Worm (Caenorhabditis elegans): ENCODE measurements around the gene F18C5.10.
A peak's percentile ranks its signal among the peaks of the same experiment; 100 is the strongest.

The F18C5.10 gene

DNA sequence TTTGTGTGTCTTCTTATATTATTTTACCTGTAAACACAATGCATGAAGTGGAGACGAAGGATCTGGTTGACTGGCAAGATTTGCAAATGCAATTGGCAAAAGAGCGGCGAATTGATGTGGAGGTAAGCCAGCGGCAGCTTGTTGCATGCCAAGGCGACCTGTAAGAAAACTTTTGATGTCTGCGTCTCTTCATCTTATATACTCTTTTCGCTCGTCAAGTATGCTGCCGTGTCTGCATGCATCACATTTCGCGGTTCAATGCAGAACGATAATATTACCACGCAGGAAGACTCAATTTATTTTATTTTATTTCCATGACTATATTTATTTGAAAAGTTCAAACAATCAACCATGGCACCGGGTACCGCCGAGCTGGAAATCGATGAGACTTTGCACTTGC, 39.7 kb upstream of the F18C5.10 start, which contains the start of gene vps-33.2 (continued):
- TF ChIP-seq ZK546.5 (tag; optimal IDR thresholded peaks at IDR 0.05) = no peak
- TF ChIP-seq mab-5 (tag; optimal IDR thresholded peaks at IDR 0.05) = no peak
- TF ChIP-seq mdl-1 (tag; optimal IDR thresholded peaks at IDR 0.05) = no peak
- no peak for TF ChIP-seq ztf-11 (tag; optimal IDR thresholded peaks at IDR 0.05)
- TF ChIP-seq nhr-6 (tag; optimal IDR thresholded peaks at IDR 0.05) = no peak
- TF ChIP-seq elt-1 (tag; optimal IDR thresholded peaks at IDR 0.05) = no peak
- no peak for TF ChIP-seq aly-2 (tag; optimal IDR thresholded peaks at IDR 0.05)
- peak; percentile 59 for TF ChIP-seq C34F6.9 (tag; optimal IDR thresholded peaks at IDR 0.05)
- no peak for TF ChIP-seq nhr-23 (tag; optimal IDR thresholded peaks at IDR 0.05)
- TF ChIP-seq nhr-21 (tag; optimal IDR thresholded peaks at IDR 0.05) = no peak
- TF ChIP-seq lin-13 (GFP tag; optimal IDR thresholded peaks at IDR 0.05) = no peak
- TF ChIP-seq peb-1 (tag; optimal IDR thresholded peaks at IDR 0.05) = no peak
- TF ChIP-seq dmd-4 (tag; optimal IDR thresholded peaks at IDR 0.05) = no peak
- TF ChIP-seq sma-9 (GFP tag; optimal IDR thresholded peaks at IDR 0.05) = peak; percentile 58
- no peak for TF ChIP-seq sma-9 (tag; optimal IDR thresholded peaks at IDR 0.05)
- TF ChIP-seq F13H6.1 (tag; optimal IDR thresholded peaks at IDR 0.05) = peak; percentile 46
- no peak for TF ChIP-seq egl-27 (tag; optimal IDR thresholded peaks at IDR 0.05)
- TF ChIP-seq nhr-11 (tag; optimal IDR thresholded peaks at IDR 0.05) = no peak
- no peak for TF ChIP-seq unc-39 (tag; optimal IDR thresholded peaks at IDR 0.05)

DNA sequence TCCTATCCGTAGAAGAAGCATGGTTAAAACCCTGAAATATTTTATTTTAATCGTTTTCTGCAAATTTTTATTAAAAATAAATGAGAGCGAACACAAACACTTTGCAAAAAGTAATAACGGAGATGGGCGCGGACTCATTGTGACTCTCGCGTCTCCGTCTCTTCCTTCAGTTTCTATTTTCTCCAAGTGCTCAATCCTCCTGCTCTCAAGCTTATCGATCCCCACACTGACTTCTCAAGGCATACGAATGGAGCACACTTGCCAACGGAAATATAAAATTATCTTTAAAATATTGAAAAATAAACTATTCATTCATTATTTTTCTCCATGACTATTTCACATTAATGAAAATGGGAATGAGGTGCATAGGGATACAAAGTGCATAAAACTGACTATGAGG, 36.8 kb upstream of the F18C5.10 start, which contains the start of gene dnj-8:
Gene dnj-8, minus strand, starts transcription at position 31 of the 400 bp plus-strand sequence.
- TF ChIP-seq C34F6.9 (tag; optimal IDR thresholded peaks at IDR 0.05) = peak; percentile 60
- TF ChIP-seq nhr-23 (tag; optimal IDR thresholded peaks at IDR 0.05) = no peak
- TF ChIP-seq lsy-2 (tag; optimal IDR thresholded peaks at IDR 0.05) = peak in 1 of 2 experiments; percentile 6
- peak; percentile 54 for TF ChIP-seq unc-55 (GFP tag; optimal IDR thresholded peaks at IDR 0.05)

DNA sequence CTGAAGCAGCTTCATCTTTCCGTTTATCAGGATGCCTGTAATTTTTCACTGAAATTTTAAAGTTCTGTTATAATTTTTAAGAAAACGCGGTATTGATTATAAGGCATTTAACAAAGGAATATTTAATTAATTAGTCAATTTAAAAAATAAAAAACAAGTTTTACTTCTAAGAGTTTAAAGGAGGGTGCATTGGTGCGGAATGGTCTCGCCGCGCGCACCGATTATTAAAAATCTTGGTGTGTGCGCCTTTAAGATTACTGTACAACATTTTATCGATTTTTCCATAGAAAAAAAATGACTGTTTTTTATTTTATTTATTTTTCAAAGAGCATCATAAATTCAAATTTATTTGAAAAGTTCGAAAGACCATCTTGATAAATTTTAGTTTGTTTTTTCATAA, 36.3 kb upstream of the F18C5.10 start:
- TF ChIP-seq ama-1 (optimal IDR thresholded peaks at IDR 0.05) (no peak), nhr-6 (tag; optimal IDR thresholded peaks at IDR 0.05) (no peak), ceh-16 (tag; optimal IDR thresholded peaks at IDR 0.05) (no peak), dmd-4 (tag; optimal IDR thresholded peaks at IDR 0.05) (no peak), snpc-4 (tag; optimal IDR thresholded peaks at IDR 0.05) (no peak), nhr-237 (tag; optimal IDR thresholded peaks at IDR 0.05) (no peak), nhr-21 (tag; optimal IDR thresholded peaks at IDR 0.05) (no peak)

DNA sequence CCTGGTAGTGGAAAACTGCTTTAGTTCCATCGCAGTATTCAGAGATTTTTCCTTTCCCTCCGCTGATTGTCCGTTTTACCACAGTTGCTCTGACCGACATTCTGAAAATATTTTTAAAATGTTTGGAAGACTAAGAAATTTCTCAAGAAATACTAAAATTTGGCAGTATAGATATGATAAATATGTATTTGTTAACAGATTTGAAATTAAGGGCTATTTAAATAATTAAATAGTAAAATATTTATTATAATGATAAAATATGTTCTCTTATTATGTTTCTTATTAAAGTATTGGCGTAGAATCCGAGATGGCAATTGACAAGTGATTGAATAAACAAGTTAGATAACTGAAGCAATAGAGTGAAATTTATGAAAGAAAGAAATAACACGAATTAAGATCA, 32.9 kb upstream of the F18C5.10 start, which contains the start of gene aipr-1:
Gene aipr-1, minus strand, starts transcription at position 101 of the 400 bp plus-strand sequence.
- no peak for TF ChIP-seq nhr-12 (tag; optimal IDR thresholded peaks at IDR 0.05)
- no peak for TF ChIP-seq nhr-10 (tag; optimal IDR thresholded peaks at IDR 0.05)
- TF ChIP-seq nhr-11 (tag; optimal IDR thresholded peaks at IDR 0.05) = no peak
- TF ChIP-seq F13H6.1 (tag; optimal IDR thresholded peaks at IDR 0.05) = no peak
- TF ChIP-seq nhr-23 (tag; optimal IDR thresholded peaks at IDR 0.05) = no peak

DNA sequence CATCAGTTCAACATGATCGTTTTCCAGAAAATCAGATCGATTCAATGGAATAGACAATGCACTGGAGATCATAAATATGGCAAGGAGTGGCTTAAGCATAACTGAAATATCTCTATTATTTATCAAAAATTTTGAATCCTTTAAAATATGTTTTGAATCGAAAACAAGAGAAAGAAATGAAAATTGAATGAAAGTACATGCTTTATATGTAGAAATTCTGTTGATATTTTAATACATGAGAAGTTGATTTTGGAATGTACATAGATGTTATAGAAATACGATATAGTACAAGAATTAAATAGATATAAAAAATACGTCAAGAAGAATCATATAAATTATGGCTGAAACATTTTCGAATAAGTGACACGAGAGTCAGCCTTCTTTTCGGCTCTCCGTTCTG, 31.0 kb upstream of the F18C5.10 start, which contains the start of gene C56C10.9:
Gene C56C10.9, minus strand, starts transcription at position 101 of the 400 bp plus-strand sequence.
- TF ChIP-seq alr-1 (tag; optimal IDR thresholded peaks at IDR 0.05) = no peak
- TF ChIP-seq lsy-2 (tag; optimal IDR thresholded peaks at IDR 0.05) = no peak
- TF ChIP-seq snpc-4 (tag; optimal IDR thresholded peaks at IDR 0.05) = no peak

DNA sequence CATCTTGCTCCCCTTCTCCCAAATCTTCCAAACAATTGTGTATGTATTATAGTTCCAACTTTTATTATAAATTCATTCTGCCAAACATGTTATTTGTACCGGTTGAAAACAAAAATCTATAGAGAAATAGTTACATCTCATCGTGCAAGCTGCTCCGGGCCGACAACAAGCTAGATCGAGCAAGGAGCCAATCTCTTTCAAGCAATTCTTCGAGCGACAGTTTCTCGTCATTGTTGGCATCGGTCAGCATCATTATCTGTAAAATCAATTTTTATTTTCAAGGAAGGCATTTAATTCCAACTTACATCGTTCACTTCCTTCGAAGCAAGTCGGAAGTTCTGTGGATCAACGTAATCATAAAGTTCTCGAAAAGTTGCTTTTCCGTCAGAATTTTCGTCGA, 29.8 kb upstream of the F18C5.10 start:
- no peak for TF ChIP-seq lin-39 (tag; optimal IDR thresholded peaks at IDR 0.05)
- TF ChIP-seq nhr-21 (tag; optimal IDR thresholded peaks at IDR 0.05) = no peak
- no peak for TF ChIP-seq snpc-4 (tag; optimal IDR thresholded peaks at IDR 0.05)
- TF ChIP-seq sma-3 (GFP tag; optimal IDR thresholded peaks at IDR 0.05) = no peak
- no peak for TF ChIP-seq nhr-11 (tag; optimal IDR thresholded peaks at IDR 0.05)

DNA sequence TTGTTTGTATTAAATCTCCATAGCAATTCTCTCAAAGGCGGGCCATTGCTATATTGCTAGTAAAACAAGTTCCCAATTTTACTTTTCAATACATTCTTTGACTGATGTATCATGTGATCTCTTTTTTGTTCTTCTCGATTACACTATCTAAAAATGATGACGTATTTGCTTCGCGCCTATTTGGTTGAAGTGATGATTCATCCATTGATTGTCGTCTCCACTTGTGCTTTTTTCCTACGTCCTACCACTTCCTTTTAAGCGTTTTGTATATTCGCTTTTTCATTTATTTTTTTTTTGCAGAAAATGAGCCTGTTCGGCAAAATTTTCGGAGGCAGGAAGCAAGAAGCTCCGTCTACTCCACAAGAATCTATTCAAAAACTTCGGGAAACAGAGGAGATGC, 28.2 kb upstream of the F18C5.10 start, which contains the start of gene vps-32.1:
Gene vps-32.1, plus strand, starts transcription at position 301 of the 400 bp plus-strand sequence.
- TF ChIP-seq ceh-82 (tag; optimal IDR thresholded peaks at IDR 0.05) (no peak), mbf-1 (tag; optimal IDR thresholded peaks at IDR 0.05) (no peak), blmp-1 (tag; optimal IDR thresholded peaks at IDR 0.05; ENCODE audit: insufficient read depth) (peak; percentile 25), snpc-4 (tag; optimal IDR thresholded peaks at IDR 0.05) (no peak), sma-9 (GFP tag; optimal IDR thresholded peaks at IDR 0.05) (peak; percentile 48), sma-9 (tag; optimal IDR thresholded peaks at IDR 0.05) (no peak), ztf-1 (GFP tag; conservative IDR thresholded peaks at IDR 0.05) (no peak), dmd-4 (tag; optimal IDR thresholded peaks at IDR 0.05) (no peak), lin-39 (tag; optimal IDR thresholded peaks at IDR 0.05) (no peak), crh-2 (tag; optimal IDR thresholded peaks at IDR 0.05) (peak; percentile 29), fos-1 (tag; optimal IDR thresholded peaks at IDR 0.05) (peak; percentile 88), nhr-10 (tag; optimal IDR thresholded peaks at IDR 0.05) (no peak)

Measured in whole organism, L2 larva.